Fruit fly (Drosophila melanogaster) whole organism, embryonic: Measurements from ENCODE around the gene Rip11.

ENCODE experiments used
- Atf-2 ChIP-seq: fragments of 200-800 bp; sonication (Bioruptor generic); optimal IDR thresholded peaks from 2 replicates; lab custom pipeline; 2016; ENCODE audit warnings: missing biosample characterization, missing genetic modification characterization
- BtbVII ChIP-seq: fragments of 200-800 bp; sonication (Bioruptor generic); optimal IDR thresholded peaks from 3 replicates; lab custom pipeline; 2017; ENCODE audit warnings: missing biosample characterization, mild to moderate bottlenecking, missing genetic modification characterization
- CG10209 ChIP-seq: fragments of 200-800 bp; sonication (Bioruptor generic); optimal IDR thresholded peaks from 3 replicates; lab custom pipeline; 2017; ENCODE audit warnings: missing biosample characterization, mild to moderate bottlenecking, missing genetic modification characterization, missing genetic modification reagents
- CG10267 ChIP-seq: fragments of 200-800 bp; sonication (Bioruptor generic); optimal IDR thresholded peaks from 2 replicates; lab custom pipeline; 2018; ENCODE audit warnings: missing biosample characterization, mild to moderate bottlenecking, missing genetic modification characterization, moderate library complexity
- CG10366 ChIP-seq: fragments of 200-800 bp; sonication (Bioruptor generic); IDR thresholded peaks from 2 replicates; pipeline ENCODE4 v1.3.6; 2022; ENCODE audit warnings: missing biosample characterization, missing genetic modification characterization
- CG10565 ChIP-seq: fragments of 200-800 bp; sonication (Bioruptor generic); optimal IDR thresholded peaks from 3 replicates; lab custom pipeline; 2016; ENCODE audit warnings: missing biosample characterization, mild to moderate bottlenecking, missing genetic modification characterization
- CG11085 ChIP-seq: fragments of 200-800 bp; sonication (Bioruptor generic); IDR thresholded peaks from 2 replicates; pipeline ENCODE4 v1.3.6; 2022; ENCODE audit warnings: missing biosample characterization, missing genetic modification characterization
- CG12155 ChIP-seq: fragments of 200-800 bp; sonication (Bioruptor generic); optimal IDR thresholded peaks from 3 replicates; lab custom pipeline; 2016; ENCODE audit warnings: missing biosample characterization, missing genetic modification characterization
- CG1233 ChIP-seq: fragments of 200-800 bp; sonication (Bioruptor generic); optimal IDR thresholded peaks from 4 replicates; lab custom pipeline; 2018; ENCODE audit warnings: missing biosample characterization, mild to moderate bottlenecking, missing genetic modification characterization
- CG12659 ChIP-seq: fragments of 200-800 bp; sonication (Bioruptor generic); optimal IDR thresholded peaks from 3 replicates; lab custom pipeline; 2017; ENCODE audit warnings: mild to moderate bottlenecking, missing biosample characterization, missing genetic modification reagents, missing genetic modification characterization
- CG13624 ChIP-seq: fragments of 200-800 bp; sonication (Bioruptor generic); optimal IDR thresholded peaks from 2 replicates; lab custom pipeline; 2016; ENCODE audit warnings: missing biosample characterization, missing genetic modification characterization
- CG15073 ChIP-seq: fragments of 200-800 bp; sonication (Bioruptor generic); optimal IDR thresholded peaks from 2 replicates; lab custom pipeline; 2016; ENCODE audit warnings: missing biosample characterization, missing genetic modification characterization
- CG1529 ChIP-seq: fragments of 200-800 bp; sonication (Bioruptor generic); optimal IDR thresholded peaks from 3 replicates; lab custom pipeline; 2018; ENCODE audit warnings: missing biosample characterization, missing genetic modification characterization
- CG15696 ChIP-seq: fragments of 200-800 bp; sonication (Bioruptor generic); optimal IDR thresholded peaks from 2 replicates; lab custom pipeline; 2019; ENCODE audit warnings: missing biosample characterization, mild to moderate bottlenecking, missing genetic modification characterization, moderate library complexity
- CG1603 ChIP-seq: fragments of 200-800 bp; sonication (Bioruptor generic); optimal IDR thresholded peaks from 2 replicates; lab custom pipeline; 2019; ENCODE audit warnings: missing biosample characterization, mild to moderate bottlenecking, missing genetic modification characterization, moderate library complexity
- CG17328 ChIP-seq: fragments of 200-800 bp; sonication (Bioruptor generic); IDR thresholded peaks from 2 replicates; pipeline ENCODE4 v1.3.6; 2022; ENCODE audit warnings: missing biosample characterization, missing genetic modification characterization
- CG17361 ChIP-seq: fragments of 200-800 bp; sonication (Bioruptor generic); IDR thresholded peaks from 3 replicates; pipeline ENCODE4 v1.3.6; 2022; ENCODE audit warnings: missing biosample characterization, missing genetic modification characterization
- CG17612 ChIP-seq: fragments of 200-800 bp; sonication (Bioruptor generic); IDR thresholded peaks from 2 replicates; pipeline ENCODE4 v1.3.6; 2022; ENCODE audit warnings: missing biosample characterization, missing genetic modification characterization
- CG18619 ChIP-seq: fragments of 200-800 bp; sonication (Bioruptor generic); optimal IDR thresholded peaks from 3 replicates; lab custom pipeline; 2017; ENCODE audit warnings: missing biosample characterization, mild to moderate bottlenecking, missing genetic modification characterization
- CG2116 ChIP-seq: fragments of 200-800 bp; sonication (Bioruptor generic); optimal IDR thresholded peaks from 3 replicates; lab custom pipeline; 2018; ENCODE audit warnings: missing biosample characterization, mild to moderate bottlenecking, missing genetic modification characterization
- CG3726 ChIP-seq: fragments of 200-800 bp; sonication (Bioruptor generic); IDR thresholded peaks from 3 replicates; pipeline ENCODE4, ENCODE4 v1.3.6; 2022; ENCODE audit warnings: missing biosample characterization, missing genetic modification characterization
- CG7357 ChIP-seq: fragments of 200-800 bp; sonication (Bioruptor generic); IDR thresholded peaks from 3 replicates; pipeline ENCODE4 v1.3.6; 2022; ENCODE audit warnings: missing biosample characterization, missing genetic modification characterization
- CG8478 ChIP-seq: fragments of >200 bp; optimal IDR thresholded peaks from 2 replicates; lab custom pipeline; 2018
- CG8924 ChIP-seq: fragments of 200-800 bp; optimal IDR thresholded peaks from 3 replicates; lab custom pipeline; 2019; ENCODE audit warnings: missing biosample characterization, mild to moderate bottlenecking, missing genetic modification characterization, moderate library complexity
- CG9727 ChIP-seq: fragments of 200-800 bp; sonication (Bioruptor generic); optimal IDR thresholded peaks from 3 replicates; lab custom pipeline; 2017; ENCODE audit warnings: missing biosample characterization, mild to moderate bottlenecking, missing genetic modification characterization
- CTCF ChIP-seq: fragments of 200-800 bp; sonication (Bioruptor generic); optimal IDR thresholded peaks from 2 replicates; lab custom pipeline; 2017; ENCODE audit warnings: missing biosample characterization, mild to moderate bottlenecking, missing genetic modification characterization, moderate library complexity
- Deaf1 ChIP-seq: fragments of 200-800 bp; optimal IDR thresholded peaks from 3 replicates; lab custom pipeline; 2019; ENCODE audit warnings: missing biosample characterization, mild to moderate bottlenecking, missing genetic modification characterization, moderate library complexity
- E2f2 ChIP-seq: fragments of 200-800 bp; sonication (Bioruptor generic); IDR thresholded peaks from 2 replicates; pipeline ENCODE4 v1.3.6; 2022; ENCODE audit warnings: missing biosample characterization, missing genetic modification characterization
- H15 ChIP-seq: fragments of 200-800 bp; sonication (Bioruptor generic); IDR thresholded peaks from 3 replicates; pipeline ENCODE4 v1.3.6; 2022; ENCODE audit warnings: missing biosample characterization, missing genetic modification characterization
- Hsf ChIP-seq: fragments of 200-800 bp; sonication (Bioruptor generic); optimal IDR thresholded peaks from 3 replicates; lab custom pipeline; 2016; ENCODE audit warnings: missing biosample characterization, missing genetic modification characterization
- Mad ChIP-seq: fragments of 200-800 bp; sonication (Bioruptor generic); optimal IDR thresholded peaks from 2 replicates; lab custom pipeline; 2016; ENCODE audit warnings: missing biosample characterization, missing genetic modification characterization
- Oli ChIP-seq: fragments of 200-800 bp; sonication (Bioruptor generic); optimal IDR thresholded peaks from 2 replicates; lab custom pipeline; 2018; ENCODE audit warnings: missing biosample characterization, mild to moderate bottlenecking, missing genetic modification characterization, moderate library complexity
- Ravus ChIP-seq: fragments of 200-800 bp; sonication (Bioruptor generic); IDR thresholded peaks from 2 replicates; pipeline ENCODE4 v1.3.6; 2022; ENCODE audit warnings: missing biosample characterization, missing genetic modification characterization
- Trl ChIP-seq, 3 experiments: fragments of >200 bp in 2 of 3; fragments of 200-800 bp in 1 of 3; sonication (Bioruptor generic) in 1 of 3; optimal IDR thresholded peaks; 2 replicates in 1 of 3; 3 replicates in 2 of 3; lab custom pipeline; 2016 to 2017; ENCODE audit warnings: missing biosample characterization in 1 of 3, missing genetic modification characterization in 1 of 3
- abd-A ChIP-seq: fragments of 200-800 bp; sonication (Bioruptor generic); optimal IDR thresholded peaks from 3 replicates; lab custom pipeline; 2019; ENCODE audit warnings: missing biosample characterization, mild to moderate bottlenecking, missing genetic modification characterization, moderate library complexity
- ato ChIP-seq: fragments of 200-800 bp; sonication (Bioruptor generic); IDR thresholded peaks from 2 replicates; pipeline ENCODE4 v1.3.6; 2022; ENCODE audit warnings: missing biosample characterization, missing genetic modification characterization; ENCODE audit not compliant: partially characterized antibody
- br ChIP-seq: fragments of >200 bp; optimal IDR thresholded peaks from 2 replicates; lab custom pipeline; 2017
- bsh ChIP-seq, 2 experiments: fragments of 200-800 bp; sonication (Bioruptor generic); optimal IDR thresholded peaks; 2 replicates each; lab custom pipeline; 2017 to 2018; ENCODE audit warnings: mild to moderate bottlenecking in 2 of 2, missing biosample characterization in 2 of 2, missing genetic modification characterization in 2 of 2, moderate library complexity in 1 of 2
- corto ChIP-seq: fragments of 200-800 bp; sonication (Bioruptor generic); optimal IDR thresholded peaks from 2 replicates; lab custom pipeline; 2016; ENCODE audit warnings: missing biosample characterization, mild to moderate bottlenecking, missing genetic modification characterization, moderate library complexity
- fd64A ChIP-seq: fragments of 200-800 bp; sonication (Bioruptor generic); optimal IDR thresholded peaks from 3 replicates; lab custom pipeline; 2018; ENCODE audit warnings: missing biosample characterization, mild to moderate bottlenecking, missing genetic modification characterization
- hb ChIP-seq: fragments of 200-800 bp; sonication (Bioruptor generic); IDR thresholded peaks from 3 replicates; pipeline ENCODE4 v1.3.6; 2022; ENCODE audit warnings: missing biosample characterization, missing genetic modification characterization; ENCODE audit not compliant: partially characterized antibody
- knrl ChIP-seq: fragments of 200-800 bp; sonication (Bioruptor generic); IDR thresholded peaks from 3 replicates; pipeline ENCODE4 v1.3.6; 2022; ENCODE audit warnings: missing biosample characterization, missing genetic modification characterization; ENCODE audit not compliant: partially characterized antibody
- lilli ChIP-seq: fragments of 200-800 bp; sonication (Bioruptor generic); optimal IDR thresholded peaks from 3 replicates; lab custom pipeline; 2016; ENCODE audit warnings: missing biosample characterization, missing genetic modification characterization
- lola ChIP-seq, 3 experiments: fragments of >200 bp in 2 of 3; fragments of 200-800 bp in 1 of 3; sonication (Bioruptor generic) in 1 of 3; optimal IDR thresholded peaks; 2 replicates each; lab custom pipeline; 2017 to 2019; ENCODE audit warnings: missing biosample characterization in 3 of 3, missing genetic modification characterization in 3 of 3, mild to moderate bottlenecking in 1 of 3, moderate library complexity in 1 of 3
- onecut ChIP-seq: fragments of 200-800 bp; sonication (Bioruptor generic); IDR thresholded peaks from 2 replicates; pipeline ENCODE4 v1.3.6; 2022; ENCODE audit warnings: missing biosample characterization, missing genetic modification characterization
- pnt ChIP-seq: fragments of 200-800 bp; sonication (Bioruptor generic); optimal IDR thresholded peaks from 3 replicates; lab custom pipeline; 2016; ENCODE audit warnings: missing biosample characterization, missing genetic modification characterization
- sc ChIP-seq, 3 experiments: fragments of >200 bp in 2 of 3; fragments of 200-800 bp in 1 of 3; sonication (Bioruptor generic) in 1 of 3; optimal IDR thresholded peaks; 2 replicates in 2 of 3; 3 replicates in 1 of 3; lab custom pipeline; 2017; ENCODE audit warnings: mild to moderate bottlenecking in 1 of 3, missing biosample characterization in 1 of 3, missing genetic modification characterization in 1 of 3, missing genetic modification reagents in 1 of 3
- sens ChIP-seq: fragments of 200-800 bp; sonication (Bioruptor generic); peaks from one replicate; lab custom pipeline; 2016; ENCODE audit warnings: missing biosample characterization, missing genetic modification characterization
- slbo ChIP-seq: fragments of 200-800 bp; sonication (Bioruptor generic); IDR thresholded peaks from 2 replicates; pipeline ENCODE4 v1.3.6; 2022; ENCODE audit warnings: missing biosample characterization, missing genetic modification characterization
- sr ChIP-seq: fragments of 200-800 bp; sonication (Bioruptor generic); IDR thresholded peaks from 3 replicates; pipeline ENCODE4 v1.3.6; 2022; ENCODE audit warnings: missing biosample characterization, missing genetic modification characterization
- tap ChIP-seq: fragments of 200-800 bp; optimal IDR thresholded peaks from 3 replicates; lab custom pipeline; 2019; ENCODE audit warnings: missing biosample characterization, mild to moderate bottlenecking, missing genetic modification characterization, moderate library complexity

The Rip11 gene

DNA sequence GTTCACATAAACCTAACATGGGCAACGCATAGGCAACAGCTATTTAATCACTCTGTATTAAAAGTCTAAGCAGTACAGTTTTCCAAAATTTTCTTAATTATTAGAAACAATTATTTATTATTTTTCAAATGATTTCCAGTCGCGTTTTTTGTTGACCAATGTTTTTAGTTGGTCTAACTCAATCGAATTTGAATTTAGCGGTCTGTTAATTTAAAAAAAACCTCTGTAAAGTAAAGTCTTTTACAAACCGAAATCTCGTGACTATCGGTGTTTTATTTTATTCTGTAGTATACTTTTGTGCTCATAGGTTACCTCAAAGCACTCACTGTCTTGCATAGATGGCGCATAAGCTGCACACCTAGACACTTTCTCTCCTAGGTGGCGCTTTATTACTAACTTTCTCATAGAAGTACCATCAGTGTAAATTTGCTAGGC is 12.3 kb downstream of the Rip11 start (continued):
- no peak for TF ChIP-seq CG10565
- peak; percentile 47 for TF ChIP-seq lilli (GFP tag; lab: Kevin White, UChicago)
- peak; percentile 55 for TF ChIP-seq Hsf (GFP tag; lab: Kevin White, UChicago)
- peak; percentile 38 for TF ChIP-seq CG15696 (tag; lab: Kevin White, UChicago)
- TF ChIP-seq CG11085 (GFP tag; lab: Robert Waterston, UW) = peak; percentile 42; the same call in 1 of the 2 replicates
- no peak for TF ChIP-seq BtbVII
- TF ChIP-seq tap (tag; lab: Kevin White, UChicago) = no peak
- TF ChIP-seq sr = no peak
- TF ChIP-seq Trl (optimal IDR thresholded peaks at IDR 0.05; lab: Kevin White, UChicago) = no peak
- TF ChIP-seq Trl (GFP tag; optimal IDR thresholded peaks at IDR 0.05; lab: Kevin White, UChicago) = peak; percentile 48
- TF ChIP-seq CG8924 = no peak
- peak; percentile 22 for TF ChIP-seq Mad (GFP tag; lab: Kevin White, UChicago)
- no peak for TF ChIP-seq abd-A
- TF ChIP-seq E2f2 (GFP tag; lab: Robert Waterston, UW) = peak; percentile 80
- TF ChIP-seq knrl (GFP tag; lab: Robert Waterston, UW) = peak; percentile 70
- TF ChIP-seq CG17328 (GFP tag; lab: Robert Waterston, UW) = peak; percentile 23; the same call in 1 of the 2 replicates
- peak; percentile 58 for TF ChIP-seq CG1603 (tag; lab: Kevin White, UChicago)
- no peak for TF ChIP-seq lola (GFP tag; optimal IDR thresholded peaks at IDR 0.05; lab: Kevin White, UChicago)
- peak; percentile 29 for TF ChIP-seq pnt (GFP tag; lab: Kevin White, UChicago)
- peak; percentile 17; the same call in 1 of the 2 replicates for TF ChIP-seq CG10366
- peak; percentile 73 for TF ChIP-seq slbo (GFP tag; lab: Robert Waterston, UW)
- TF ChIP-seq sens (GFP tag; lab: Kevin White, UChicago) = peak; percentile 69
- no peak for TF ChIP-seq br
- TF ChIP-seq CG12659 (GFP tag; lab: Kevin White, UChicago) = peak; percentile 27
- no peak for TF ChIP-seq H15 (GFP tag; lab: Robert Waterston, UW)
- TF ChIP-seq CG1233 (GFP tag; lab: Kevin White, UChicago) = no peak
- peak; percentile 21 for TF ChIP-seq Atf-2
- TF ChIP-seq CG18619 = no peak
- TF ChIP-seq fd64A = no peak
- peak; percentile 8 for TF ChIP-seq CG10267 (tag; lab: Kevin White, UChicago)
- no peak for TF ChIP-seq sc (optimal IDR thresholded peaks at IDR 0.05; lab: Kevin White, UChicago)
- TF ChIP-seq sc (GFP tag; optimal IDR thresholded peaks at IDR 0.05; lab: Kevin White, UChicago) = no peak
- no peak for TF ChIP-seq Ravus (GFP tag; lab: Robert Waterston, UW)
- no peak for TF ChIP-seq corto
- TF ChIP-seq CG17361 = peak; percentile 36; the same call in 1 of the 3 replicates
- TF ChIP-seq Oli (tag; lab: Kevin White, UChicago) = no peak
- TF ChIP-seq CG15073 (GFP tag; lab: Kevin White, UChicago) = peak; percentile 98
- no peak for TF ChIP-seq CG3726 (GFP tag; lab: Robert Waterston, UW)
- TF ChIP-seq CG2116 (GFP tag; lab: Kevin White, UChicago) = peak; percentile 34
- peak; percentile 17 for TF ChIP-seq CG9727 (GFP tag; lab: Kevin White, UChicago)
- peak; percentile 98 for TF ChIP-seq CTCF (GFP tag; lab: Kevin White, UChicago)
- no peak for TF ChIP-seq Deaf1
- TF ChIP-seq hb (GFP tag; lab: Robert Waterston, UW) = no peak
- TF ChIP-seq ato (GFP tag; lab: Robert Waterston, UW) = peak; percentile 14; the same call in 1 of the 2 replicates
- TF ChIP-seq CG7357 (GFP tag; lab: Robert Waterston, UW) = no peak
- no peak for TF ChIP-seq CG8478
- TF ChIP-seq CG12155 (GFP tag; lab: Kevin White, UChicago) = no peak
- TF ChIP-seq onecut = no peak
- TF ChIP-seq CG1529 (GFP tag; lab: Kevin White, UChicago) = no peak
- TF ChIP-seq CG10209 (GFP tag; lab: Kevin White, UChicago) = peak; percentile 44
- no peak for TF ChIP-seq CG17612
- no peak for TF ChIP-seq bsh (GFP tag; optimal IDR thresholded peaks at IDR 0.05; lab: Kevin White, UChicago)
- peak; percentile 56 for TF ChIP-seq CG13624 (GFP tag; lab: Kevin White, UChicago)
